Fruit fly (Drosophila melanogaster) Kc167 (cell line): ENCODE measurements around the gene CG17991.

ENCODE experiments used
- Myc ChIP-seq: fragments of >200 bp; optimal IDR thresholded peaks from 2 replicates; lab custom pipeline; 2017; ENCODE audit warnings: missing external identifiers
- Sin3A ChIP-seq: fragments of >200 bp; optimal IDR thresholded peaks from 2 replicates; lab custom pipeline; 2018; ENCODE audit warnings: missing external identifiers
- h ChIP-seq: fragments of >200 bp; optimal IDR thresholded peaks from 3 replicates; lab custom pipeline; 2018; ENCODE audit warnings: missing external identifiers
- insv ChIP-seq: fragments of >200 bp; optimal IDR thresholded peaks from 3 replicates; lab custom pipeline; 2018; ENCODE audit warnings: missing external identifiers
- psq ChIP-seq: fragments of >200 bp; optimal IDR thresholded peaks from 2 replicates; lab custom pipeline; 2017; ENCODE audit warnings: missing external identifiers
- ttk ChIP-seq: sonication (Bioruptor generic); optimal IDR thresholded peaks from 2 replicates; lab custom pipeline; 2017; ENCODE audit warnings: missing external identifiers

The CG17991 gene

dm6 chr3R:27240967-27241366 is at the start of gene CG17991:
Gene CG17991 (plus strand): TSS chr3R:27241267.
- TF ChIP-seq h (lab: Kevin White, UChicago) (no peak), ttk (no peak), insv (lab: Kevin White, UChicago) (no peak), psq (no peak), Myc (no peak), Sin3A (lab: Kevin White, UChicago) (no peak)

- no peak for TF ChIP-seq h (lab: Kevin White, UChicago)
- no peak for TF ChIP-seq psq
- TF ChIP-seq insv (lab: Kevin White, UChicago) = no peak
- no peak for TF ChIP-seq Sin3A (lab: Kevin White, UChicago)
- no peak for TF ChIP-seq Myc
- no peak for TF ChIP-seq ttk
Measured at dm6 chr3R:27193079-27193478, 48.0 kb upstream of the CG17991 start.

- no peak for TF ChIP-seq psq
- TF ChIP-seq h (lab: Kevin White, UChicago) = no peak
- TF ChIP-seq Myc = no peak
- no peak for TF ChIP-seq insv (lab: Kevin White, UChicago)
- TF ChIP-seq Sin3A (lab: Kevin White, UChicago) = no peak
- no peak for TF ChIP-seq ttk
Measured at dm6 chr3R:27194106-27194505, 47.0 kb upstream of the CG17991 start, which contains the start of gene Ser. Gene Ser (minus strand): TSS chr3R:27194267.

dm6 chr3R:27196866-27197265 is 44.2 kb upstream of the CG17991 start:
- TF ChIP-seq ttk (no peak), Sin3A (lab: Kevin White, UChicago) (no peak), h (lab: Kevin White, UChicago) (no peak), psq (no peak), Myc (no peak), insv (lab: Kevin White, UChicago) (no peak)

DNA sequence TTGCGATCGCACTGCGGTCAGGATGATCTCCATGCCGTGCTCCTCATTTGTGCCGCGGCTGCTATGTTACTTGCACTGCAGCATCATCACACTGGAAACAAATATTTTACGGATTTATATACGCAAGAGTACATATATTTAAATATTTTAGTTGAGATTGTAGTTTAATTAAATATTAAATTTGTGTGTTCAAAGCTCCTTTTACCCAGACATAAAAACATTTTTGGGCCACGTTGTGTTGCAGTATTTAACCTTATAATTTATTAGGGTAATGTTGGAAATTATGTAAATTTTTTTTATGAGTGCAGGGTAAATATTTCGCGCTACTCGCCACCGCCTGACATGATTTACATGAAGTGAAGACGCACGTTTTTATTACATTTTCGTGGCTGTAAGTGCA is 43.5 kb upstream of the CG17991 start:
- TF ChIP-seq ttk = no peak
- no peak for TF ChIP-seq insv (lab: Kevin White, UChicago)
- TF ChIP-seq h (lab: Kevin White, UChicago) = no peak
- TF ChIP-seq Myc = no peak
- TF ChIP-seq Sin3A (lab: Kevin White, UChicago) = no peak
- TF ChIP-seq psq = no peak

- TF ChIP-seq psq = no peak
- no peak for TF ChIP-seq Sin3A (lab: Kevin White, UChicago)
- TF ChIP-seq h (lab: Kevin White, UChicago) = no peak
- TF ChIP-seq Myc = no peak
- TF ChIP-seq insv (lab: Kevin White, UChicago) = no peak
- no peak for TF ChIP-seq ttk
Measured at dm6 chr3R:27198883-27199780, 41.9 kb upstream of the CG17991 start.

DNA sequence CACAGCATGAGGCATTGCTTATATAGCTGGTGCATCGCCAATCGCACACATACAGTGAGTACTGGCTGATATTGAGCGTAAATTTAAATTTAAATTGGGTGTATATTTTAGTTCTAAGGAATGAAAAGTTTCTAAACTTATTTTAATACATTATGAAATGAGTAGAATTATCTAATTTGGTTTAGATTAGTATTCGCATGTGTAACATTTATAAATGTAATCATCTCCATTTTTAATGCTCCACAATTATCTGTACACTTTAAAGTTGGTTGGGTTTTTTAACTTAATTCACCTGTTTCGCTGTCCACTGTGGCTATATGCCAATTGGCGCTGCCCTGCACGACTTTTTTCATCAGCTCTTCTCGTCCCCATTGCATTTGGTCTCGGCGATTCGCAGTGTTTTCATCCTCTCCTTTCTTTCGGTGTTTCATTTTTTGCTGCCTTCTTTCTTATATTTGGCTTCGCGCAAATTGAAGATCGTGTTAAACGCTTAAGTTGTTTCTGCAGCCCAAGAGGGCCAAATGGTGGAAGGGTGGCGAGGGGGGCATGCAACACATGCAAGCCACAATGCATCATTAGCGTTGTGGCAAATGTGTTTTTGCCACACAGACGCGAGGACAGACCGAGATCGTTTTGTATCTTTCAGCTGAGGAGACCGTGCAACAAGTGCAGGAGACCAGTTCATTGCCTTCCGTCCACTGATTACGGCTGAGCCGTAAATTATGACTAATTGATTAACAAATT is 39.4 kb upstream of the CG17991 start:
- TF ChIP-seq insv (lab: Kevin White, UChicago) = no peak
- TF ChIP-seq Sin3A (lab: Kevin White, UChicago) = no peak
- TF ChIP-seq ttk = no peak
- TF ChIP-seq psq = no peak
- no peak for TF ChIP-seq Myc
- TF ChIP-seq h (lab: Kevin White, UChicago) = no peak

DNA sequence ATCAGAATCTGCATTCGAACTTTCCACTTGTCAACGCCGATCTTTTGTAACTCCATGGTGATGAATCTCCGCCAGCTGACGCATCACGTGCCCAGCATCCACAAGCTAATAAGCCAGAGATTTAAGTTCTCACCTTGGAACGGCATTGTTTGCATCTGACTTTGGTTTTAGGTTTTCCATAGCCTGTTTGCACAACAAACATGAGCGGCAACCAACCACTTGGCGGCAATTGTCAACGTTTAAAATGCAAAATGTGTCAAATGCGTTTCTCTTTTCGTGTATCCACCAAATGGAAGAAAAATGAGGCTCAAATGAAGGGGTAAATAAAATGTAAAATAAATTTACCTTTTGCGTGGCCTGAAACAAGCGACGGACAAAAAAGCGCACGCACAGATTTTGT is 38.7 kb upstream of the CG17991 start:
- TF ChIP-seq insv (lab: Kevin White, UChicago) = no peak
- no peak for TF ChIP-seq Sin3A (lab: Kevin White, UChicago)
- TF ChIP-seq ttk = no peak
- no peak for TF ChIP-seq psq
- no peak for TF ChIP-seq Myc
- no peak for TF ChIP-seq h (lab: Kevin White, UChicago)

DNA sequence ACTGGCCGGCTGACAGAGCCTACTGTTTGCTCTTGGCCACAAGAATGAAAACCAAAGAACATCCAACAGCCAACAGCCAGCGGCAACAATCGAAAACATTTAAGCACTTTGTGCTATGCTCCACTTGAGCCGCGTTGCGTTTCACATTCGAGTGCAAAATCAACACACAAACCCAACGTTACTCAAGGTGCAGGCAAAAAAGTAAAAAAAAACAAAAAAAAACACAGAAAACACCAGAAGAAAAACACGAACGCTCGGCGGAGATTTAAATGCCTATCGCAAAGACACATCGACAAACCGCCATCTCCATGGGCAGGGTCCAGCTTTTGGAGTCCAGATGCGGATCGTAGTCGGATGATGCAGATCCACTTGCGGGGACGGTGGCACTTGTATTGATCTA is 37.2 kb upstream of the CG17991 start:
- no peak for TF ChIP-seq ttk

DNA sequence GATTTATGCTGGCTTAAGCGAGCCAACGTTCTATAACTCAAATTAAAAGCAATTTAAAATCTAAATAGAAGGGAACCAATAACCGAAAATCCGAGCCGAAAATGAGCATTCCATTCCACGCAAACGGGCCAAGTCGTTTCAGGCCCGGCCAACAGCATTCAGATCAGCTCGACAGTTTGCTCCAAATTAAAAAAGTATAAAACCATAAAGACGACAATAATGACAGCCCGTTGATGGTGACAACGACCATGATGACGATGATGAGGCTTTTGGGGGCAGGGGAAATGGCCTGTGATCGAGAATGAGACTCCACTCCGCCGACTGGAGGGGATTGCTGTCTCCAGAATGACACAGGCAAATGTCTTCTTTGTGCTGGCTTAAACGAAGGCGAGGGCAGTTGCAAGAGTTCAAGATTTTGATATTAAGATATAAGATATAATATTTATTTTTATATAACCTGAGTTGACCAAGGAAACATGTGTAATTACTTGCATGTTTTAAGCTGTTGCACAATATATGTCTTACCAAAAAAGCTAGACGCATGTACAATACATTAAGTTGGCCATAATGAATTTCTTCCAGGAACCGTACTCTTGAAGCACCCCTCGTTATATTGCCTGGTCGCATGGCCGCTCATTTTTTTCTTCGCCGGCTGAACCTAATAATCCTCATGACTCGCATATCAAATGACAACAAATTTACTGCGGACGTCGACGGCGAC is 36.2 kb upstream of the CG17991 start:
- TF ChIP-seq ttk (no peak), h (lab: Kevin White, UChicago) (no peak), psq (no peak), Myc (no peak), insv (lab: Kevin White, UChicago) (no peak), Sin3A (lab: Kevin White, UChicago) (no peak)

dm6 chr3R:27208724-27209343 is 32.2 kb upstream of the CG17991 start:
- TF ChIP-seq insv (lab: Kevin White, UChicago) = no peak
- TF ChIP-seq Sin3A (lab: Kevin White, UChicago) = no peak
- no peak for TF ChIP-seq Myc
- no peak for TF ChIP-seq psq
- TF ChIP-seq ttk = no peak
- TF ChIP-seq h (lab: Kevin White, UChicago) = no peak
